Worm (Caenorhabditis elegans) whole organism, early embryonic: ENCODE measurements around the gene F46B6.2.

Experiments
- B0310.2 ChIP-seq: sonication (generic microtip); optimal IDR thresholded peaks from 2 replicates; lab custom pipeline; 2016; ENCODE audit warnings: mild to moderate bottlenecking, missing genetic modification characterization, missing compliant biosample characterization
- F13C5.2 ChIP-seq: sonication (generic microtip); optimal IDR thresholded peaks from 2 replicates; lab custom pipeline; 2017; ENCODE audit warnings: mild to moderate bottlenecking, missing genetic modification characterization, inconsistent platforms, missing compliant biosample characterization
- aly-1 ChIP-seq: sonication (generic microtip); optimal IDR thresholded peaks from 2 replicates; lab custom pipeline; 2016; ENCODE audit warnings: missing genetic modification characterization, missing compliant biosample characterization
- ama-1 ChIP-seq: fragments of 150-350 bp; optimal IDR thresholded peaks from 2 replicates; lab custom pipeline; 2014
- ceh-13 ChIP-seq: fragments of 200-800 bp; sonication (Bioruptor generic); optimal IDR thresholded peaks from 2 replicates; lab custom pipeline; 2018; ENCODE audit warnings: mild to moderate bottlenecking, missing genetic modification characterization, missing compliant biosample characterization
- ceh-36 ChIP-seq: sonication (generic microtip); optimal IDR thresholded peaks from 2 replicates; lab custom pipeline; 2016; ENCODE audit warnings: missing genetic modification characterization, inconsistent platforms, missing compliant biosample characterization
- ets-7 ChIP-seq: sonication (generic microtip); optimal IDR thresholded peaks from 2 replicates; lab custom pipeline; 2016; ENCODE audit warnings: missing genotype, missing genetic modification characterization, missing compliant biosample characterization
- flt-1 ChIP-seq: fragments of 200-800 bp; sonication (Bioruptor generic); IDR thresholded peaks from 2 replicates; pipeline ENCODE4 v1.3.6; 2022; ENCODE audit warnings: missing genetic modification characterization, missing compliant biosample characterization
- hmbx-1 ChIP-seq: sonication (generic microtip); optimal IDR thresholded peaks from 2 replicates; lab custom pipeline; 2016; ENCODE audit warnings: mild to moderate bottlenecking, missing genetic modification characterization, missing compliant biosample characterization
- hmg-4 ChIP-seq: fragments of 200-800 bp; sonication (Bioruptor generic); optimal IDR thresholded peaks from 2 replicates; lab custom pipeline; 2018; ENCODE audit warnings: mild to moderate bottlenecking, missing genetic modification characterization, missing compliant biosample characterization
- hnd-1 ChIP-seq: sonication (generic microtip); optimal IDR thresholded peaks from 2 replicates; lab custom pipeline; 2016; ENCODE audit warnings: missing genetic modification characterization, missing compliant biosample characterization
- pes-1 ChIP-seq: fragments of 200-800 bp; sonication (Bioruptor generic); IDR thresholded peaks from 2 replicates; pipeline ENCODE4 v1.3.6; 2022; ENCODE audit warnings: missing genetic modification reagents, missing genetic modification characterization, missing compliant biosample characterization
- scrt-1 ChIP-seq: fragments of 200-800 bp; sonication (Bioruptor generic); IDR thresholded peaks from 2 replicates; pipeline ENCODE4 v1.3.6; 2022; ENCODE audit warnings: missing genetic modification characterization, missing compliant biosample characterization
- sea-1 ChIP-seq: fragments of 200-800 bp; sonication (Bioruptor generic); conservative IDR thresholded peaks from 2 replicates; pipeline ENCODE4 v1.3.6; 2022; ENCODE audit warnings: missing genetic modification characterization, missing compliant biosample characterization
- tbx-11 ChIP-seq: fragments of 200-800 bp; sonication (Bioruptor generic); IDR thresholded peaks from 2 replicates; pipeline ENCODE4 v1.3.6; 2022; ENCODE audit warnings: missing genetic modification characterization, missing compliant biosample characterization
- tbx-37 ChIP-seq: fragments of 200-800 bp; sonication (Bioruptor generic); conservative IDR thresholded peaks from 2 replicates; pipeline ENCODE4 v1.3.6; 2022; ENCODE audit warnings: missing genetic modification reagents, missing genetic modification characterization, missing compliant biosample characterization
- tra-4 ChIP-seq: sonication (generic microtip); optimal IDR thresholded peaks from 2 replicates; lab custom pipeline; 2017; ENCODE audit warnings: missing genetic modification characterization, missing compliant biosample characterization

Gene F46B6.2

DNA sequence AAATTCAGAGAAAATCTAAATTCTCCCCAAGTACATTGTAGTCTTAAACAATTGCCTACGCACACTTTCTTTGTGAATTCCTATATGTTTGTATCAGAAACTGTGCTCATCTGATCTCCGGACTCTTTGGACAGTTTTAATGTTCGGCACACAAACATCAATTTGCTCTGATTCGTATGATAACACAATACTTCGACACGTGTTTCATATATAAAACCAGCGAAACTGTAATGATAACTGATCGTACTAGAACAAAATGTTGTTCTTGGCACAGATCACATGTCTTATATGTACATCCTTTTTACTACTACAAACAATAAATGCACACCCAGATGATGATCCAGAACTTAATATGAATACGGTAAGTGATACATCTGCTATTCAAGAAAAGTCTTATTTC is 19.2 kb downstream of the F46B6.2 start, which contains the start of gene lipl-2:
Gene lipl-2, plus strand, starts transcription at position 236 of the 400 bp plus-strand sequence.
- no peak for TF ChIP-seq hnd-1 (tag; lab: Kevin White, UChicago)
- TF ChIP-seq tbx-11 (GFP tag; lab: Robert Waterston, UW): no peak
- TF ChIP-seq hmg-4 (GFP tag; lab: Kevin White, UChicago): no peak
- no peak for TF ChIP-seq B0310.2 (tag; lab: Kevin White, UChicago)
- TF ChIP-seq aly-1: no peak
- TF ChIP-seq F13C5.2 (tag; lab: Kevin White, UChicago): no peak

DNA sequence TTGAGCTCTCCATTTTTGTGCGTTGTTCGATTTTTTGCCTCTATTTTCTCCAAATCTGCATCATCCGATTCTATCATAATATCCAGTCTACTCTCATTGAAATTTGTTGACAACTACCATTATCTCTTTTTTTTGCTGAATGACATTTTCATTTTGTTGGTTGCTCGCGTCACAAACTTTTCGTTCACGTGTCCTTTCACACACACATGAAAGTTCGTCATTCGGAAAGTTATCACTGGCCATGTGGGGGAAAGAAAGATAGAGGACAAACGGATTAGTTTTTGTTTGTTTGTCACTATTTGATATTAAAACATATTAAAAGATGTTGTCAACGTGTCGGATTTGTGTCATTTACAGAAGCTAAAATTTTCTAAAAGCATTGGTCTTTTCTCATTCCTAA is 22.9 kb downstream of the F46B6.2 start:
- TF ChIP-seq ceh-13 (GFP tag; lab: Kevin White, UChicago): no peak
- TF ChIP-seq tbx-11 (GFP tag; lab: Robert Waterston, UW): no peak
- no peak for TF ChIP-seq hmg-4 (GFP tag; lab: Kevin White, UChicago)
- TF ChIP-seq aly-1: no peak
- TF ChIP-seq hmbx-1 (tag; lab: Kevin White, UChicago): no peak
- TF ChIP-seq flt-1 (GFP tag; lab: Robert Waterston, UW): no peak
- no peak for TF ChIP-seq pes-1 (GFP tag; lab: Robert Waterston, UW)
- TF ChIP-seq tra-4 (tag; lab: Kevin White, UChicago): no peak
- no peak for TF ChIP-seq hnd-1 (tag; lab: Kevin White, UChicago)
- no peak for TF ChIP-seq ceh-36
- TF ChIP-seq ama-1 (lab: Kevin White, UChicago): no peak
- no peak for TF ChIP-seq F13C5.2 (tag; lab: Kevin White, UChicago)
- no peak for TF ChIP-seq sea-1
- TF ChIP-seq ets-7 (tag; lab: Kevin White, UChicago): no peak
- TF ChIP-seq tbx-37 (GFP tag; lab: Robert Waterston, UW): no peak
- TF ChIP-seq scrt-1 (GFP tag; lab: Robert Waterston, UW): no peak
- TF ChIP-seq B0310.2 (tag; lab: Kevin White, UChicago): no peak

DNA sequence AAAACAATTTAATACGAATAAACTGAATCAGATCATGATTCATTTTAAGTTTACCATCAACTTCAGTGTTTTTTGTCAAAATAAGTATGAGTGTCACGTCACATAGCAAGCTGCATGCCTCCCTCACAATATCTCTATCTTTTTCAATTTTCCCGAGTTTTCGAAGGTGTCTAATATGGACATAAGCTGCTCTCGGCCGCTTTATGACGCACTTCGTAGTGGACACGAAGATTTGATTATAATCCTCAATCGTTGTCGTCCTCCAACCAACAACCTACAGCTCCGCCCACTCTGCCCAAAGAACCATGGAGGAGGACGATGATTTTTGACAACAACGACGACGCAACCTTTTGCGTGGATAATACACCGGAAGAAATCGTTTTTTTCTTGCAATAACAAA is 23.9 kb downstream of the F46B6.2 start:
- no peak for TF ChIP-seq hmg-4 (GFP tag; lab: Kevin White, UChicago)
- no peak for TF ChIP-seq tbx-11 (GFP tag; lab: Robert Waterston, UW)
- TF ChIP-seq pes-1 (GFP tag; lab: Robert Waterston, UW): no peak
- TF ChIP-seq tbx-37 (GFP tag; lab: Robert Waterston, UW): no peak
- no peak for TF ChIP-seq F13C5.2 (tag; lab: Kevin White, UChicago)
- TF ChIP-seq hnd-1 (tag; lab: Kevin White, UChicago): no peak
- TF ChIP-seq scrt-1 (GFP tag; lab: Robert Waterston, UW): no peak
- TF ChIP-seq ceh-13 (GFP tag; lab: Kevin White, UChicago): no peak
- TF ChIP-seq sea-1: no peak
- no peak for TF ChIP-seq ama-1 (lab: Kevin White, UChicago)
- no peak for TF ChIP-seq ceh-36
- no peak for TF ChIP-seq hmbx-1 (tag; lab: Kevin White, UChicago)
- no peak for TF ChIP-seq aly-1
- no peak for TF ChIP-seq ets-7 (tag; lab: Kevin White, UChicago)
- TF ChIP-seq flt-1 (GFP tag; lab: Robert Waterston, UW): no peak

DNA sequence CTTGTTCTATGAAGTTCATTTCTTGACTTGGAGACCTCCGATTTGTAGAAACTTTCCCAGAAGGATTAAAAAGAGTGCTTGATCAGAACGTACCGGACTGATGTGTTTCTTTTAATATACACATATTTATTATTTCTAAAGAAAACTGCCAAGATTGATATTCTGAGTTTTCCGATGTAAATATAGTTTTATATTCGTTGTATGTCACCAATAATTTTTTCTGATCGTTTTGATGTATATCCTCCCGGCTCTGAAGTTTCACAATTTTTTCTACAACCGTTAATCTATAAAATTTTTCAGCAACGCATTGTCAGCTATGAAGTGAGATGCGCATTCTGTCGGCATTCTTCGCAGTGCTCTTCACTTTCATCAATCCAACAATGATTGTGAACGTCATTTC is 24.5 kb downstream of the F46B6.2 start, which contains the start of gene F46B6.9:
Gene F46B6.9, plus strand, starts transcription at position 301 of the 400 bp plus-strand sequence.
- TF ChIP-seq aly-1 (no peak), sea-1 (no peak), B0310.2 (tag; lab: Kevin White, UChicago) (no peak), scrt-1 (GFP tag; lab: Robert Waterston, UW) (no peak)

DNA sequence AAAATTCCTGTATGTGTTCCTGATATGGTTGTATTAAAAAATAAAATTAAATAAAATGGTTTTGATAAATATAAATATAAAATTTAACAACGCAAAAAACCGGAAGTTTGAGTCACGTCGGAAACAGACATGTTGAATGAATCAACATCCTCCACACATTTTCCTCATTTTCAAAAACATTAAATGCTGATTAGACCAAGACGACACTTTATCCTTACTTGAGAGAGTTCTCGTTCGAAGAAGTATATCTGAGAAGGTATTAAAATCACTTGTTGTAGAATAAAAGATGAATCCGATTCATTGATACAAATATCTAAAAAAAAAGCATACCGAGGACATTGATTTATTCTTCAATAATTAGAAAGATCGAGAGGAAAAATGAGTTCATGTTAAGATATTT is 26.1 kb downstream of the F46B6.2 start:
- no peak for TF ChIP-seq tbx-11 (GFP tag; lab: Robert Waterston, UW)
- TF ChIP-seq pes-1 (GFP tag; lab: Robert Waterston, UW): no peak

DNA sequence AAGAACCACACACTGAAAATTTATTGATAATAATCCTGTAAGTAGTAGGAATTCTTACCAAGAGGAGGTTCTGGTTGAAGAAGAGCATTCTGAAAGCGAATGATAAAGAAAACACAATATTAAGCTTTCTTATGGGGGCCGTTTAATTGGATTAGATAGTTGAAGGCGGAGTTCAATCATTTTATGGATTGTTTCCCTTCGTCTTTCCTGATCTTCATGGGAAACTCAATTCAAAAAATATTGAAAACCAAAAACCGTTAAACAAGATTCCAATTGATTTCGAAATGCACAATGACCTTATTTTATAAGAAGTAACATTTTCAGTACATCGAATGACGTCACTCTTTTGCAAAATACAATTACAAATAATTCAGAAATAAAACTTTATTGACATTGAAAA is 27.0 kb downstream of the F46B6.2 start, which contains the start of gene F46B6.13:
Gene F46B6.13, minus strand, starts transcription at position 101 of the 400 bp plus-strand sequence.
- TF ChIP-seq F13C5.2 (tag; lab: Kevin White, UChicago): no peak
- TF ChIP-seq tra-4 (tag; lab: Kevin White, UChicago): no peak
- no peak for TF ChIP-seq pes-1 (GFP tag; lab: Robert Waterston, UW)
- no peak for TF ChIP-seq aly-1
- no peak for TF ChIP-seq ceh-36
- no peak for TF ChIP-seq scrt-1 (GFP tag; lab: Robert Waterston, UW)
- no peak for TF ChIP-seq sea-1
- TF ChIP-seq hnd-1 (tag; lab: Kevin White, UChicago): no peak
- no peak for TF ChIP-seq B0310.2 (tag; lab: Kevin White, UChicago)
- TF ChIP-seq ceh-13 (GFP tag; lab: Kevin White, UChicago): no peak
- TF ChIP-seq tbx-37 (GFP tag; lab: Robert Waterston, UW): no peak
- no peak for TF ChIP-seq ets-7 (tag; lab: Kevin White, UChicago)
- TF ChIP-seq hmg-4 (GFP tag; lab: Kevin White, UChicago): no peak
- TF ChIP-seq ama-1 (lab: Kevin White, UChicago): no peak
- TF ChIP-seq tbx-11 (GFP tag; lab: Robert Waterston, UW): no peak
- TF ChIP-seq flt-1 (GFP tag; lab: Robert Waterston, UW): no peak

DNA sequence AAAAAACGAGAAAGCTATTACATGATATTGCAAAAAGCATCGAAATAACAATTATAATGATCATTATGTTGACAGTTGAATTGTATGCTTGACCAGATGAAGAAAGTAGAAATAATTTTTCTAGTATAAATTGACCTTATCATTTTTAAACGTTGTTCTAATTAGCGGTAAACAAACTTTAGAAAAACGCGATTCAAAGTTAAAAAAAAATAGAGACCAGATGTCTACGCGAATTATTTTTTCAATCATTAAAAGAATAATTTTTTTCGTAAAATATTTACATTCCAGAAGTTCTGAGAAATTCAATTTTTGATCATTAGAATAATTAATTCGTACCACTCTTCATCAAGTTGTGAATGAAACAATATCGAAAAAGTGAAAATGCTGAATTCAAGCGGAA is 29.9 kb downstream of the F46B6.2 start, which contains the start of gene F46B6.10:
Gene F46B6.10, minus strand, starts transcription at position 101 of the 400 bp plus-strand sequence.
- no peak for TF ChIP-seq hmbx-1 (tag; lab: Kevin White, UChicago)
- TF ChIP-seq flt-1 (GFP tag; lab: Robert Waterston, UW): no peak
- TF ChIP-seq tbx-37 (GFP tag; lab: Robert Waterston, UW): no peak
- TF ChIP-seq ceh-36: no peak
- no peak for TF ChIP-seq tra-4 (tag; lab: Kevin White, UChicago)

ce11 chrV:9803176-9803575 is 31.1 kb downstream of the F46B6.2 start, which contains the start of gene sru-39:
sru-39 (plus strand) TSS chrV:9803476.
- TF ChIP-seq hmg-4 (GFP tag; lab: Kevin White, UChicago) (no peak), flt-1 (GFP tag; lab: Robert Waterston, UW) (no peak), ama-1 (lab: Kevin White, UChicago) (no peak), ceh-13 (GFP tag; lab: Kevin White, UChicago) (no peak), tbx-11 (GFP tag; lab: Robert Waterston, UW) (no peak), hmbx-1 (tag; lab: Kevin White, UChicago) (no peak)
